Fruit fly (Drosophila melanogaster) whole organism, pupa: Measurements from ENCODE around the gene sun.
A peak's percentile ranks its signal among the peaks of the same experiment; 100 is the strongest.

ENCODE experiments used
- CG10348 ChIP-seq: fragments of 200-800 bp; sonication (Bioruptor generic); IDR thresholded peaks from 2 replicates; pipeline ENCODE4 v1.3.6; 2022; ENCODE audit warnings: missing biosample characterization, missing genetic modification characterization
- CG12605 ChIP-seq: fragments of 200-800 bp; sonication (Bioruptor generic); IDR thresholded peaks from 2 replicates; pipeline ENCODE4 v1.3.6; 2022; ENCODE audit warnings: missing biosample characterization, missing genetic modification characterization
- CG13204 ChIP-seq: fragments of 200-800 bp; sonication (Bioruptor generic); optimal IDR thresholded peaks from 2 replicates; lab custom pipeline; 2018; ENCODE audit warnings: missing biosample characterization, mild to moderate bottlenecking, missing genetic modification characterization, moderate library complexity
- CG14655 ChIP-seq: fragments of 200-800 bp; sonication (Bioruptor generic); optimal IDR thresholded peaks from 3 replicates; lab custom pipeline; 2017; ENCODE audit warnings: mild to moderate bottlenecking, missing biosample characterization, missing genetic modification reagents, missing genetic modification characterization
- CG15710 ChIP-seq: fragments of 200-800 bp; sonication (Bioruptor generic); optimal IDR thresholded peaks from 2 replicates; lab custom pipeline; 2018; ENCODE audit warnings: missing biosample characterization, mild to moderate bottlenecking, missing genetic modification characterization, moderate library complexity
- CG17806 ChIP-seq: fragments of 200-800 bp; sonication (Bioruptor generic); optimal IDR thresholded peaks from 2 replicates; lab custom pipeline; 2018; ENCODE audit warnings: missing biosample characterization, mild to moderate bottlenecking, missing genetic modification characterization, moderate library complexity
- CG32121 ChIP-seq: fragments of 200-800 bp; sonication (Bioruptor generic); IDR thresholded peaks from 2 replicates; pipeline ENCODE4 v1.3.6; 2022; ENCODE audit warnings: missing biosample characterization, missing genetic modification characterization
- CG34367 ChIP-seq: fragments of 200-800 bp; sonication (Bioruptor generic); optimal IDR thresholded peaks from 2 replicates; lab custom pipeline; 2018; ENCODE audit warnings: missing biosample characterization, mild to moderate bottlenecking, missing genetic modification characterization
- CG4496 ChIP-seq: fragments of 200-800 bp; sonication (Bioruptor generic); IDR thresholded peaks from 3 replicates; pipeline ENCODE4 v1.3.6; 2022; ENCODE audit warnings: missing biosample characterization, missing genetic modification characterization
- CG8159 ChIP-seq: fragments of 200-800 bp; sonication (Bioruptor generic); optimal IDR thresholded peaks from 3 replicates; lab custom pipeline; 2018; ENCODE audit warnings: missing biosample characterization, mild to moderate bottlenecking, missing genetic modification characterization, moderate library complexity
- CG8301 ChIP-seq: fragments of 200-800 bp; sonication (Bioruptor generic); optimal IDR thresholded peaks from 2 replicates; lab custom pipeline; 2018; ENCODE audit warnings: missing biosample characterization, mild to moderate bottlenecking, missing genetic modification characterization
- CG9948 ChIP-seq: fragments of 200-800 bp; sonication (Bioruptor generic); optimal IDR thresholded peaks from 2 replicates; lab custom pipeline; 2018; ENCODE audit warnings: missing biosample characterization, mild to moderate bottlenecking, missing genetic modification characterization, moderate library complexity
- D1 ChIP-seq: fragments of 200-800 bp; sonication (Bioruptor generic); optimal IDR thresholded peaks from 2 replicates; lab custom pipeline; 2018; ENCODE audit warnings: missing biosample characterization, mild to moderate bottlenecking, missing genetic modification characterization, moderate library complexity
- EcR ChIP-seq: fragments of 200-800 bp; sonication (Bioruptor generic); optimal IDR thresholded peaks from 3 replicates; lab custom pipeline; 2019; ENCODE audit warnings: missing biosample characterization, missing genetic modification characterization, mild to moderate bottlenecking, moderate library complexity, missing genetic modification reagents
- Ets98B ChIP-seq: fragments of 200-800 bp; sonication (Bioruptor generic); IDR thresholded peaks from 2 replicates; pipeline ENCODE4 v1.3.6; 2022; ENCODE audit warnings: missing biosample characterization, missing genetic modification characterization
- Pif1A ChIP-seq: fragments of 200-800 bp; sonication (Bioruptor generic); optimal IDR thresholded peaks from 3 replicates; lab custom pipeline; 2016; ENCODE audit warnings: missing biosample characterization, missing genetic modification characterization
- Pif1B ChIP-seq: fragments of 200-800 bp; sonication (Bioruptor generic); optimal IDR thresholded peaks from 3 replicates; lab custom pipeline; 2016; ENCODE audit warnings: missing biosample characterization, missing genetic modification characterization
- Snoo ChIP-seq: fragments of 200-800 bp; sonication (Bioruptor generic); optimal IDR thresholded peaks from 3 replicates; lab custom pipeline; 2017; ENCODE audit warnings: missing biosample characterization, mild to moderate bottlenecking, missing genetic modification characterization, inconsistent platforms
- fd96Ca ChIP-seq: fragments of 200-800 bp; sonication (Bioruptor generic); IDR thresholded peaks from 3 replicates; pipeline ENCODE4 v1.3.6; 2022; ENCODE audit warnings: missing biosample characterization, missing genetic modification characterization
- gl ChIP-seq: fragments of 200-800 bp; sonication (Bioruptor generic); optimal IDR thresholded peaks from 2 replicates; lab custom pipeline; 2018; ENCODE audit warnings: missing biosample characterization, mild to moderate bottlenecking, missing genetic modification characterization
- rn ChIP-seq: fragments of 200-800 bp; sonication (Bioruptor generic); IDR thresholded peaks from 2 replicates; pipeline ENCODE4 v1.3.6; 2022; ENCODE audit warnings: missing biosample characterization, missing genetic modification characterization

Gene sun

dm6 chrX:15868781-15869180, 19.7 kb upstream of the sun start:
- TF ChIP-seq EcR (GFP tag; lab: Kevin White, UChicago) = no peak
- TF ChIP-seq CG4496 (GFP tag; lab: Robert Waterston, UW) = no peak
- no peak for TF ChIP-seq CG8301 (tag; lab: Kevin White, UChicago)
- TF ChIP-seq Pif1A (GFP tag; lab: Kevin White, UChicago) = no peak
- no peak for TF ChIP-seq CG32121 (GFP tag; lab: Robert Waterston, UW)
- TF ChIP-seq CG15710 = no peak
- no peak for TF ChIP-seq CG13204 (GFP tag; lab: Kevin White, UChicago)
- no peak for TF ChIP-seq CG8159

- TF ChIP-seq CG4496 (GFP tag; lab: Robert Waterston, UW) (peak; percentile 100), EcR (GFP tag; lab: Kevin White, UChicago) (peak; percentile 85), gl (tag; lab: Kevin White, UChicago) (peak; percentile 98), CG9948 (peak; percentile 99), CG34367 (tag; lab: Kevin White, UChicago) (peak; percentile 99), CG14655 (GFP tag; lab: Kevin White, UChicago) (peak; percentile 99), CG8159 (peak; percentile 100), CG32121 (GFP tag; lab: Robert Waterston, UW) (peak; percentile 100), Ets98B (GFP tag; lab: Robert Waterston, UW) (peak; percentile 100), fd96Ca (GFP tag; lab: Robert Waterston, UW) (no peak), D1 (peak; percentile 100), rn (GFP tag; lab: Robert Waterston, UW) (peak; percentile 97), Pif1B (GFP tag; lab: Kevin White, UChicago) (peak; percentile 100), CG12605 (GFP tag; lab: Robert Waterston, UW) (peak; percentile 100), CG13204 (GFP tag; lab: Kevin White, UChicago) (peak; percentile 98), CG10348 (GFP tag; lab: Robert Waterston, UW) (no peak; the same call in 1 of the 2 replicates), Pif1A (GFP tag; lab: Kevin White, UChicago) (peak; percentile 99), Snoo (tag; lab: Kevin White, UChicago) (peak; percentile 99), CG17806 (tag; lab: Kevin White, UChicago) (peak; percentile 100), CG15710 (peak; percentile 100), CG8301 (tag; lab: Kevin White, UChicago) (peak; percentile 99)
These were observed 18.8 kb upstream of the sun start, which contains the start of gene Gapdh2 for dm6 chrX:15867863-15868262. Gene Gapdh2 (plus strand): TSS chrX:15868145.

dm6 chrX:15866799-15867412, 17.8 kb upstream of the sun start:
- TF ChIP-seq CG8159 (no peak), CG34367 (tag; lab: Kevin White, UChicago) (no peak), CG32121 (GFP tag; lab: Robert Waterston, UW) (no peak), rn (GFP tag; lab: Robert Waterston, UW) (no peak), CG8301 (tag; lab: Kevin White, UChicago) (no peak), CG10348 (GFP tag; lab: Robert Waterston, UW) (no peak), Ets98B (GFP tag; lab: Robert Waterston, UW) (no peak), CG9948 (no peak)

dm6 chrX:15866032-15866431, 17.0 kb upstream of the sun start:
- no peak for TF ChIP-seq CG9948
- TF ChIP-seq fd96Ca (GFP tag; lab: Robert Waterston, UW) = no peak
- no peak for TF ChIP-seq CG8301 (tag; lab: Kevin White, UChicago)
- TF ChIP-seq EcR (GFP tag; lab: Kevin White, UChicago) = no peak

dm6 chrX:15860479-15860878, 11.4 kb upstream of the sun start:
- TF ChIP-seq CG8301 (tag; lab: Kevin White, UChicago) (peak; percentile 24), gl (tag; lab: Kevin White, UChicago) (peak; percentile 49), Pif1B (GFP tag; lab: Kevin White, UChicago) (peak; percentile 64), fd96Ca (GFP tag; lab: Robert Waterston, UW) (no peak), CG14655 (GFP tag; lab: Kevin White, UChicago) (peak; percentile 63), CG34367 (tag; lab: Kevin White, UChicago) (peak; percentile 60), CG9948 (peak; percentile 24), CG4496 (GFP tag; lab: Robert Waterston, UW) (peak; percentile 84), EcR (GFP tag; lab: Kevin White, UChicago) (peak; percentile 45), CG15710 (peak; percentile 58), CG10348 (GFP tag; lab: Robert Waterston, UW) (no peak), CG12605 (GFP tag; lab: Robert Waterston, UW) (peak; percentile 31; the same call in 1 of the 2 replicates), CG32121 (GFP tag; lab: Robert Waterston, UW) (peak; percentile 76), CG17806 (tag; lab: Kevin White, UChicago) (peak; percentile 27), Snoo (tag; lab: Kevin White, UChicago) (peak; percentile 28), rn (GFP tag; lab: Robert Waterston, UW) (0 out of 2 replicates have a peak, but pooled peaks have one; percentile 42), Pif1A (GFP tag; lab: Kevin White, UChicago) (peak; percentile 51), D1 (no peak), Ets98B (GFP tag; lab: Robert Waterston, UW) (peak; percentile 75), CG13204 (GFP tag; lab: Kevin White, UChicago) (peak; percentile 59), CG8159 (peak; percentile 52)

dm6 chrX:15859869-15860268, 10.8 kb upstream of the sun start, which contains the start of gene Gbeta13F:
Gene Gbeta13F (plus strand): TSS chrX:15860115.
- TF ChIP-seq CG32121 (GFP tag; lab: Robert Waterston, UW) (no peak), CG8301 (tag; lab: Kevin White, UChicago) (no peak), CG34367 (tag; lab: Kevin White, UChicago) (no peak), rn (GFP tag; lab: Robert Waterston, UW) (no peak), CG4496 (GFP tag; lab: Robert Waterston, UW) (peak; percentile 33; the same call in 2 of the 3 replicates), CG8159 (no peak), Pif1A (GFP tag; lab: Kevin White, UChicago) (no peak)
